Worm (Caenorhabditis elegans): Measurements from ENCODE around the gene C09E9.1.

ce11 chrIV:1235785-1236184 lies 38.9 kb upstream of the C09E9.1 start:
- TF ChIP-seq fkh-10 (GFP tag; optimal IDR thresholded peaks at IDR 0.05), result no peak
- TF ChIP-seq ama-1 (optimal IDR thresholded peaks at IDR 0.05), result no peak
- no peak for TF ChIP-seq egl-27 (tag; optimal IDR thresholded peaks at IDR 0.05)
- TF ChIP-seq snpc-4 (tag; optimal IDR thresholded peaks at IDR 0.05), result no peak
